Worm (Caenorhabditis elegans): Measurements from ENCODE around the gene F10E7.2.

DNA sequence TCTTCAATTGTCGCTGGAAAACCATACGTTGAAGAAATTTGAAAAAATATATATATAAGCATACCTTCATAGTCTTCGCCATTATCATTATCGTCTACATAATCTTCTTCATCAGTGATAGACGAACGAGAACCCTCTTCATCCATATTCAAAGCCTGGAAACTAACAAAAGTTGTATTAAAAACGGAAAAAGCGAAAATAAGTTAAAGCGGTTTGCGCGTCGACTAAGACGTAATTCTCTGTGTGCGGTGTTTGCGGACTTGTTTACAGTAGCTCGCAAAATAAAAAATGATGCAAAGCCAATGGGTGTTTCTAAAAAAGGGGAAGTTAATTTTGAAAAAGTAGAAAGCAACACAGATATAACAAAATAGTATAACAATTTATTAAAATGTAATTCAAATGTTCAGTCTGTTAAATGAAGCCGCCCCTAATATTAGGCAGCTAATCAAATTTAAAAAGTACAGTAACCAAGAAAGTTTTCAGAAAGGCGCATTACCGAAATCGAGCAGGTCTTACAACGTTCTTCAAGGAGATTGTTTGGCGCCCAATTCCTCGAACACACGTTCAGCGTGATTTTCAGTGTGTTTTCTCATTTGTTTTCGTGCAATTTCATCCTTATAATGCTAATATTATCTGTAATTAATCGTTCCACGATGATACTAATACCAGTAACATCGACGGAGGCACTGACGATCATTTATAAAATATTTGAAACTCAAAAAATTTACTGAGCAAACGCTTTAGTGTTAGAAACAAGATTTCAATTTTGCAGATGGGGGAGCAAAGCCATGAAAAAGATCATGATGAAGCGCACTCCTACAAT, 10.0 kb downstream of the F10E7.2 start, which contains the start of the genes T07F8.4 and gld-3:
- TF ChIP-seq attf-3 (GFP tag; conservative IDR thresholded peaks at IDR 0.05) (no peak), F57A8.1 (GFP tag; optimal IDR thresholded peaks at IDR 0.05) (no peak), repo-1 (tag; optimal IDR thresholded peaks at IDR 0.05) (no peak), nhr-120 (GFP tag; IDR thresholded peaks at IDR 0.05) (no peak), ceh-100 (GFP tag; IDR thresholded peaks at IDR 0.05) (no peak), zim-3 (tag; optimal IDR thresholded peaks at IDR 0.05) (no peak), pha-4 (tag; optimal IDR thresholded peaks at IDR 0.05) (no peak), D2030.7 (GFP tag; IDR thresholded peaks at IDR 0.05) (peak; percentile 72), lsy-27 (tag; optimal IDR thresholded peaks at IDR 0.05; ENCODE audit: borderline replicate concordance, insufficient read depth) (no peak), lin-26 (GFP tag; IDR thresholded peaks at IDR 0.05) (no peak), Y95B8A.8 (GFP tag; IDR thresholded peaks at IDR 0.05) (0 out of 2 replicates have a peak, but pooled peaks have one; percentile 37), F33H1.4 (GFP tag; IDR thresholded peaks at IDR 0.05) (peak; percentile 87), unc-62 (GFP tag; optimal IDR thresholded peaks at IDR 0.05) (no peak)
